Fruit fly (Drosophila melanogaster): Measurements from ENCODE around the gene CG6693.

Gene CG6693

dm6 chr3R:11209801-11210402, 11.5 kb downstream of the CG6693 start, which contains the start of the genes SdhC and Tctp (continued):
- TF ChIP-seq CG9139 (GFP tag; optimal IDR thresholded peaks at IDR 0.05), result no peak
- no peak for TF ChIP-seq CG8632 (GFP tag; optimal IDR thresholded peaks at IDR 0.05)
- peak; percentile 12 for TF ChIP-seq CG6808 (GFP tag; optimal IDR thresholded peaks at IDR 0.05)
- peak; percentile 64 for TF ChIP-seq Met (GFP tag; optimal IDR thresholded peaks at IDR 0.05)
- peak; percentile 42 for TF ChIP-seq Hr4 (GFP tag; optimal IDR thresholded peaks at IDR 0.05)
- no peak for TF ChIP-seq dac (GFP tag; optimal IDR thresholded peaks at IDR 0.05)
- TF ChIP-seq CG10669 (GFP tag; optimal IDR thresholded peaks at IDR 0.05), result peak; percentile 0
- TF ChIP-seq Hr38 (GFP tag; optimal IDR thresholded peaks at IDR 0.05), result no peak
- 0 out of 3 replicates have a peak, but pooled peaks have one; percentile 12 for TF ChIP-seq CG8119 (GFP tag; IDR thresholded peaks at IDR 0.05)
- peak; percentile 43 for TF ChIP-seq OdsH (GFP tag; optimal IDR thresholded peaks at IDR 0.05)
- TF ChIP-seq CG15336 (GFP tag; IDR thresholded peaks at IDR 0.05), result no peak
- peak in 1 of 2 experiments; percentile 10 for TF ChIP-seq salr (GFP tag; optimal IDR thresholded peaks at IDR 0.05)
- TF ChIP-seq fd59A (GFP tag; optimal IDR thresholded peaks at IDR 0.05), result no peak
- no peak for TF ChIP-seq fd85E (GFP tag; optimal IDR thresholded peaks at IDR 0.05)
- TF ChIP-seq lz (GFP tag; optimal IDR thresholded peaks at IDR 0.05), result peak; percentile 47
- peak; percentile 68 for TF ChIP-seq esn (GFP tag; optimal IDR thresholded peaks at IDR 0.05)
- no peak for TF ChIP-seq CG6276 (GFP tag; optimal IDR thresholded peaks at IDR 0.05)
- peak; percentile 31 for TF ChIP-seq Lpt (GFP tag; optimal IDR thresholded peaks at IDR 0.05)
- peak; percentile 59 for TF ChIP-seq Eip75B (GFP tag; optimal IDR thresholded peaks at IDR 0.05)
- TF ChIP-seq Sox102F (GFP tag; optimal IDR thresholded peaks at IDR 0.05), result peak; percentile 42
- TF ChIP-seq fkh (GFP tag; optimal IDR thresholded peaks at IDR 0.05), result peak; percentile 83
- peak; percentile 59 for TF ChIP-seq CG3919 (GFP tag; optimal IDR thresholded peaks at IDR 0.05)
- TF ChIP-seq dsx (GFP tag; optimal IDR thresholded peaks at IDR 0.05; ENCODE audit: poor library complexity, severe bottlenecking), result peak; percentile 10

- TF ChIP-seq Sox15 (GFP tag; optimal IDR thresholded peaks at IDR 0.05) (no peak), fkh (GFP tag; optimal IDR thresholded peaks at IDR 0.05) (peak; percentile 23), achi (GFP tag; optimal IDR thresholded peaks at IDR 0.05) (no peak), CG9139 (GFP tag; optimal IDR thresholded peaks at IDR 0.05) (peak; percentile 77), Ets96B (tag; optimal IDR thresholded peaks at IDR 0.05) (no peak), ss (GFP tag; optimal IDR thresholded peaks at IDR 0.05) (peak in 1 of 2 experiments; percentile 58), Eip78C (GFP tag) (peak; percentile 93), CG6792 (GFP tag; optimal IDR thresholded peaks at IDR 0.05) (no peak), dsx (GFP tag; optimal IDR thresholded peaks at IDR 0.05; ENCODE audit: poor library complexity, severe bottlenecking) (no peak), spab (GFP tag; optimal IDR thresholded peaks at IDR 0.05) (no peak), topi (GFP tag; optimal IDR thresholded peaks at IDR 0.05) (peak; percentile 23), svp (GFP tag) (no peak), vri (GFP tag; optimal IDR thresholded peaks at IDR 0.05) (peak; percentile 71)
Observed at dm6 chr3R:11208766-11209331, 12.6 kb downstream of the CG6693 start.

- TF ChIP-seq CG15336 (GFP tag; IDR thresholded peaks at IDR 0.05) (peak; percentile 66), CG11294 (GFP tag; IDR thresholded peaks at IDR 0.05) (no peak), vri (GFP tag; optimal IDR thresholded peaks at IDR 0.05) (peak; percentile 98), CG6792 (GFP tag; optimal IDR thresholded peaks at IDR 0.05) (peak; percentile 47), salr (GFP tag; optimal IDR thresholded peaks at IDR 0.05) (peak in 1 of 2 experiments; percentile 41), CG16779 (tag; optimal IDR thresholded peaks at IDR 0.05) (peak; percentile 47), CG3919 (GFP tag; optimal IDR thresholded peaks at IDR 0.05) (peak; percentile 58), cyc (GFP tag; optimal IDR thresholded peaks at IDR 0.05) (peak; percentile 53), esn (GFP tag; optimal IDR thresholded peaks at IDR 0.05) (peak; percentile 77), Sox14 (GFP tag; optimal IDR thresholded peaks at IDR 0.05) (peak; percentile 44), Sox15 (GFP tag; optimal IDR thresholded peaks at IDR 0.05) (peak; percentile 50), CG10669 (GFP tag; optimal IDR thresholded peaks at IDR 0.05) (peak; percentile 28), Sox102F (GFP tag; optimal IDR thresholded peaks at IDR 0.05) (peak; percentile 70), pdm3 (GFP tag; optimal IDR thresholded peaks at IDR 0.05) (peak; percentile 70), acj6 (GFP tag; optimal IDR thresholded peaks at IDR 0.05) (peak; percentile 74), achi (GFP tag; optimal IDR thresholded peaks at IDR 0.05) (peak; percentile 59), Ets96B (tag; optimal IDR thresholded peaks at IDR 0.05) (peak; percentile 55), svp (GFP tag) (peak; percentile 89), Gug (GFP tag; IDR thresholded peaks at IDR 0.05) (0 out of 2 replicates have a peak, but pooled peaks have one; percentile 34), CG1621 (tag; optimal IDR thresholded peaks at IDR 0.05) (no peak), OdsH (GFP tag; optimal IDR thresholded peaks at IDR 0.05) (peak; percentile 74), CG31627 (GFP tag; optimal IDR thresholded peaks at IDR 0.05) (peak; percentile 56), CG8119 (GFP tag; IDR thresholded peaks at IDR 0.05) (peak; percentile 67; the same call in 2 of the 3 replicates), Smox (GFP tag; optimal IDR thresholded peaks at IDR 0.05) (peak; percentile 65), dac (GFP tag; optimal IDR thresholded peaks at IDR 0.05) (no peak), CG34406 (GFP tag; optimal IDR thresholded peaks at IDR 0.05) (peak; percentile 66), CG9139 (GFP tag; optimal IDR thresholded peaks at IDR 0.05) (no peak)
Observed at dm6 chr3R:11200885-11201421, 20.5 kb downstream of the CG6693 start.
